Fruit fly (Drosophila melanogaster) whole organism, pupa: ENCODE measurements around the gene CG43394.

Source experiments
- CG12605 ChIP-seq: fragments of 200-800 bp; sonication (Bioruptor generic); IDR thresholded peaks from 2 replicates; pipeline ENCODE4 v1.3.6; 2022; ENCODE audit warnings: missing biosample characterization, missing genetic modification characterization
- CG15710 ChIP-seq: fragments of 200-800 bp; sonication (Bioruptor generic); optimal IDR thresholded peaks from 2 replicates; lab custom pipeline; 2018; ENCODE audit warnings: missing biosample characterization, mild to moderate bottlenecking, missing genetic modification characterization, moderate library complexity
- CG9948 ChIP-seq: fragments of 200-800 bp; sonication (Bioruptor generic); optimal IDR thresholded peaks from 2 replicates; lab custom pipeline; 2018; ENCODE audit warnings: missing biosample characterization, mild to moderate bottlenecking, missing genetic modification characterization, moderate library complexity
- EcR ChIP-seq: fragments of 200-800 bp; sonication (Bioruptor generic); optimal IDR thresholded peaks from 3 replicates; lab custom pipeline; 2019; ENCODE audit warnings: missing biosample characterization, missing genetic modification characterization, mild to moderate bottlenecking, moderate library complexity, missing genetic modification reagents
- Pif1A ChIP-seq: fragments of 200-800 bp; sonication (Bioruptor generic); optimal IDR thresholded peaks from 3 replicates; lab custom pipeline; 2016; ENCODE audit warnings: missing biosample characterization, missing genetic modification characterization
- Snoo ChIP-seq: fragments of 200-800 bp; sonication (Bioruptor generic); optimal IDR thresholded peaks from 3 replicates; lab custom pipeline; 2017; ENCODE audit warnings: missing biosample characterization, mild to moderate bottlenecking, missing genetic modification characterization, inconsistent platforms
- fd96Ca ChIP-seq: fragments of 200-800 bp; sonication (Bioruptor generic); IDR thresholded peaks from 3 replicates; pipeline ENCODE4 v1.3.6; 2022; ENCODE audit warnings: missing biosample characterization, missing genetic modification characterization
- rn ChIP-seq: fragments of 200-800 bp; sonication (Bioruptor generic); IDR thresholded peaks from 2 replicates; pipeline ENCODE4 v1.3.6; 2022; ENCODE audit warnings: missing biosample characterization, missing genetic modification characterization

dm6 chr2L:8097964-8098945, 47.3 kb upstream of the CG43394 start:
- TF ChIP-seq fd96Ca (GFP tag; lab: Robert Waterston, UW) (no peak), Snoo (tag; lab: Kevin White, UChicago) (no peak), Pif1A (GFP tag; lab: Kevin White, UChicago) (no peak), rn (no peak), CG12605 (GFP tag; lab: Robert Waterston, UW) (no peak), EcR (GFP tag; lab: Kevin White, UChicago) (no peak), CG9948 (tag; lab: Kevin White, UChicago) (no peak), CG15710 (tag; lab: Kevin White, UChicago) (no peak)
